Fruit fly (Drosophila melanogaster) whole organism, wandering third instar larva: ENCODE data around the gene tai.

Experiments
- Abd-B ChIP-seq: fragments of >200 bp; optimal IDR thresholded peaks from 2 replicates; lab custom pipeline; 2017; ENCODE audit warnings: missing biosample characterization, missing genetic modification characterization
- CG32264 ChIP-seq: fragments of 200-800 bp; sonication (Bioruptor generic); optimal IDR thresholded peaks from 2 replicates; lab custom pipeline; 2016; ENCODE audit warnings: missing biosample characterization, missing genetic modification characterization
- CG9705 ChIP-seq: fragments of 200-800 bp; sonication (Bioruptor generic); optimal IDR thresholded peaks from 2 replicates; lab custom pipeline; 2018; ENCODE audit warnings: missing biosample characterization, mild to moderate bottlenecking, missing genetic modification characterization
- CrebA ChIP-seq: fragments of 200-800 bp; sonication (Bioruptor generic); optimal IDR thresholded peaks from 2 replicates; lab custom pipeline; 2016; ENCODE audit warnings: missing biosample characterization, mild to moderate bottlenecking, missing genetic modification characterization, borderline replicate concordance
- Dif ChIP-seq: fragments of 200-275, 200-300 bp; sonication (Bioruptor generic); optimal IDR thresholded peaks from 2 replicates; lab custom pipeline; 2018; ENCODE audit warnings: missing biosample characterization, missing genetic modification characterization; ENCODE audit not compliant: partially characterized antibody
- HLH106 ChIP-seq: fragments of 200-800 bp; optimal IDR thresholded peaks from 3 replicates; lab custom pipeline; 2019; ENCODE audit warnings: missing biosample characterization, mild to moderate bottlenecking, missing genetic modification characterization, moderate library complexity
- Hnf4 ChIP-seq: fragments of 200-800 bp; sonication (Bioruptor generic); optimal IDR thresholded peaks from 2 replicates; lab custom pipeline; 2016; ENCODE audit warnings: missing biosample characterization, mild to moderate bottlenecking, missing genetic modification characterization
- Hr78 ChIP-seq: fragments of >200 bp; optimal IDR thresholded peaks from 2 replicates; lab custom pipeline; 2017; ENCODE audit warnings: missing biosample characterization, missing genetic modification characterization
- Jra ChIP-seq: sonication (Bioruptor generic); optimal IDR thresholded peaks from 2 replicates; lab custom pipeline; 2016; ENCODE audit warnings: missing biosample characterization, missing genetic modification characterization
- Mio ChIP-seq: sonication (Bioruptor generic); optimal IDR thresholded peaks from 2 replicates; lab custom pipeline; 2016; ENCODE audit warnings: missing biosample characterization, missing genetic modification characterization
- Myc ChIP-seq: fragments of >200 bp; optimal IDR thresholded peaks from 2 replicates; lab custom pipeline; 2017
- N ChIP-seq: fragments of >200 bp; optimal IDR thresholded peaks from 2 replicates; lab custom pipeline; 2018; ENCODE audit warnings: missing biosample characterization, missing external identifiers, missing genetic modification characterization
- OdsH ChIP-seq: fragments of 200-800 bp; sonication (Bioruptor generic); optimal IDR thresholded peaks from 2 replicates; lab custom pipeline; 2016; ENCODE audit warnings: missing biosample characterization, mild to moderate bottlenecking, missing genetic modification characterization
- Rel ChIP-seq, 2 experiments: fragments of 200-800 bp; sonication (Bioruptor generic) in 1 of 2; optimal IDR thresholded peaks; 2 replicates in 1 of 2; 3 replicates in 1 of 2; lab custom pipeline; 2016 to 2019; ENCODE audit warnings: mild to moderate bottlenecking in 2 of 2, missing biosample characterization in 2 of 2, missing genetic modification characterization in 2 of 2, moderate library complexity in 1 of 2
- Sp1 ChIP-seq: fragments of 200-800 bp; sonication (Bioruptor generic); optimal IDR thresholded peaks from 3 replicates; lab custom pipeline; 2019; ENCODE audit warnings: missing biosample characterization, mild to moderate bottlenecking, missing genetic modification characterization, moderate library complexity
- Vsx2 ChIP-seq: fragments of 200-300, 225-300 bp; sonication (Bioruptor generic); optimal IDR thresholded peaks from 2 replicates; lab custom pipeline; 2018; ENCODE audit warnings: missing biosample characterization, missing genetic modification characterization; ENCODE audit not compliant: partially characterized antibody
- br ChIP-seq: fragments of 200-800 bp; sonication (Bioruptor generic); optimal IDR thresholded peaks from 2 replicates; lab custom pipeline; 2016; ENCODE audit warnings: missing biosample characterization, missing genetic modification characterization
- dl ChIP-seq, 2 experiments: fragments of 175-275, 200-275 bp in 1 of 2; fragments of 200-275 bp in 1 of 2; sonication (Bioruptor generic); optimal IDR thresholded peaks; lab custom pipeline; 2018; ENCODE audit warnings: mild to moderate bottlenecking in 2 of 2, missing biosample characterization in 2 of 2, missing genetic modification characterization in 2 of 2, moderate library complexity in 2 of 2; ENCODE audit not compliant: partially characterized antibody in 2 of 2, insufficient read depth in 1 of 2
- dmrt93B ChIP-seq: fragments of 200-800 bp; sonication (Bioruptor generic); optimal IDR thresholded peaks from 2 replicates; lab custom pipeline; 2018; ENCODE audit warnings: missing biosample characterization, mild to moderate bottlenecking, missing genetic modification characterization
- dsf ChIP-seq: sonication (Bioruptor generic); optimal IDR thresholded peaks from 2 replicates; lab custom pipeline; 2016; ENCODE audit warnings: missing biosample characterization, missing genetic modification characterization, borderline replicate concordance
- ey ChIP-seq: fragments of 200-800 bp; sonication (Bioruptor generic); optimal IDR thresholded peaks from 2 replicates; lab custom pipeline; 2016; ENCODE audit warnings: missing biosample characterization, missing genetic modification characterization
- fru ChIP-seq: fragments of 200-800 bp; sonication (Bioruptor generic); optimal IDR thresholded peaks from 3 replicates; lab custom pipeline; 2016; ENCODE audit warnings: missing biosample characterization, mild to moderate bottlenecking, missing genetic modification characterization
- h ChIP-seq: fragments of 200-800 bp; sonication (Bioruptor generic); optimal IDR thresholded peaks from 3 replicates; lab custom pipeline; 2016; ENCODE audit warnings: missing biosample characterization, mild to moderate bottlenecking, missing genetic modification characterization
- jim ChIP-seq: fragments of 175-275, 200-325 bp; sonication (Bioruptor generic); optimal IDR thresholded peaks from 2 replicates; lab custom pipeline; 2016; ENCODE audit warnings: missing biosample characterization, mild to moderate bottlenecking, missing genetic modification characterization
- lola ChIP-seq: fragments of >200 bp; optimal IDR thresholded peaks from 2 replicates; lab custom pipeline; 2017; ENCODE audit warnings: missing biosample characterization, missing genetic modification characterization
- pan ChIP-seq: fragments of >200 bp; optimal IDR thresholded peaks from 2 replicates; lab custom pipeline; 2017
- rgr ChIP-seq: fragments of 200-800 bp; sonication (Bioruptor generic); optimal IDR thresholded peaks from 3 replicates; lab custom pipeline; 2016; ENCODE audit warnings: missing biosample characterization, mild to moderate bottlenecking, missing genetic modification characterization
- sage ChIP-seq: fragments of 200-800 bp; sonication (Bioruptor generic); optimal IDR thresholded peaks from 2 replicates; lab custom pipeline; 2016; ENCODE audit warnings: missing biosample characterization, mild to moderate bottlenecking, missing genetic modification characterization
- sv ChIP-seq: fragments of 200-800 bp; sonication (Bioruptor generic); optimal IDR thresholded peaks from 3 replicates; lab custom pipeline; 2016; ENCODE audit warnings: missing biosample characterization, missing genetic modification characterization
- tai ChIP-seq: sonication (Bioruptor generic); optimal IDR thresholded peaks from 2 replicates; lab custom pipeline; 2016; ENCODE audit warnings: missing biosample characterization, missing genetic modification characterization
- woc ChIP-seq: sonication (Bioruptor generic); optimal IDR thresholded peaks from 2 replicates; lab custom pipeline; 2016; ENCODE audit warnings: missing biosample characterization, mild to moderate bottlenecking, missing genetic modification characterization

The tai gene

DNA sequence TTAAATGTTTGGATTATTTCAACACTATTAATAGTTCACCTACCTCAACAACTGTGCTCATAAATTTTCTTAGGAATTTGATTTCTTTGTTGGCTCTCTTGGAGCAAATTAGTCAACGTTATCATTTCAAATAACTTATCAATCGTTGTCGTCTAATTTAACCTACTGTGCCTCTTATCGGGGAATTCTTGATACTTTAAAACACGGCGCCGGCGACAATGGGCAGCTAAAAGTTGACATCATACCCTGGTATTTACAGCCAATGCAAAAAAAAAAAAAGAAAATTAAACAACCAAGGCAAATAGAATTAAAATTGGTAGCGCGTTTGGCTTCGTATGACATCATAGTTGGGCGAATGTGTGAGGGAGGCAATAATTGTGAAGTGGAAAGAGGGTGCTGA is 32.4 kb upstream of the tai start:
- TF ChIP-seq fru, result no peak

dm6 chr2L:9134940-9135339 is 31.6 kb upstream of the tai start:
- no peak for TF ChIP-seq CG9705
- no peak for TF ChIP-seq Sp1 (GFP tag; lab: Kevin White, UChicago)
- TF ChIP-seq OdsH (GFP tag; lab: Kevin White, UChicago), result no peak
- no peak for TF ChIP-seq Vsx2 (GFP tag; lab: Kevin White, UChicago)
- no peak for TF ChIP-seq tai (GFP tag; lab: Kevin White, UChicago)
- no peak for TF ChIP-seq Rel (GFP tag; optimal IDR thresholded peaks at IDR 0.05; lab: Kevin White, UChicago)
- no peak for TF ChIP-seq Rel (tag; optimal IDR thresholded peaks at IDR 0.05; lab: Kevin White, UChicago)
- no peak for TF ChIP-seq CrebA (GFP tag; lab: Kevin White, UChicago)
- no peak for TF ChIP-seq N (GFP tag; lab: Kevin White, UChicago)
- no peak for TF ChIP-seq Jra (GFP tag; lab: Kevin White, UChicago)
- TF ChIP-seq pan (lab: Kevin White, UChicago), result no peak
- no peak for TF ChIP-seq CG32264 (GFP tag; lab: Kevin White, UChicago)
- no peak for TF ChIP-seq dmrt93B (GFP tag; lab: Kevin White, UChicago)

DNA sequence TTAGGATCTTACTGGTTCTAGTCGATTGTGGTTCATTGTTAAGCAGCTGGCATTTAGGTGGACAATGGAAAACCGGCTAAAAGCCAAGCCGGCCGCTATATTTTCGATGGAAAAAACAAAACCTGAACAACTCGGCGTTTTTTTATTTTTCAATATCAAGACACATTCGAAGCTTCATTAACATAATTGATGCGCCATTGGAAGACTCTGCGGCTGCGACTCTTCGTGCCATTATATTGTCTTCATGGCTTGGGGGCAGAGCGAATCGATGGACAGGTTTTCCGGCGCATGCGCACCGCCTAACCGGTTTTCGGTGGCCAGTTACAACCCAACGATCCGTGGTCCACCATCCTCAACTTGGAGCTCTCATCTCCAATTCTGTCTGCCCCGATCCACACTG is 29.9 kb upstream of the tai start:
- TF ChIP-seq Vsx2 (GFP tag; lab: Kevin White, UChicago) (peak; percentile 21), br (GFP tag; lab: Kevin White, UChicago) (no peak), dl (GFP tag; optimal IDR thresholded peaks at IDR 0.05; lab: Kevin White, UChicago; ENCODE audit: insufficient read depth in 1 of 2, partially characterized antibody in 2 of 2) (no peak), h (GFP tag; lab: Kevin White, UChicago) (no peak), jim (no peak)

DNA sequence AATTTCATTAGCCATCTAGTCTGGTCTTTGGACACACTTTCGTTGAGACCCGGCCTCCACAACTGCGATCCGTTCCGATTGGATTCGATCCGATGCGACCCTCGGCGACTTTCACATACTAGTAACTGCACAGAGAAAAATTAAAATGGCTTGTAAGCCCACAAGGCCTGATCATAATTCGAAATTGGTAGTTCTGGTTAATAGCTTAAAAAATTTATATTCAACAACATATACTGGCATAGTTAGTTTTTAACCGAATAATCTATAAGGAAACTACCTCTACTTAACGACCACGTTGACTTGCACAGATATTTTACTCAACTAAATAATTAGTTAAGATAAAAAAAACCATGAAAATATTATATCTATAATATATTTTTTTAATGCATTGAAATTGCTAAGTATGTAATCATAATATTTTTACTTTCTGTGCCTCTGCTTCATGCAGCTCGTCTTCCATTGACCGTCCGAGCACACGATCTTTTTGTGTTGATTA is 25.6 kb upstream of the tai start:
- no peak for TF ChIP-seq Rel (GFP tag; optimal IDR thresholded peaks at IDR 0.05; lab: Kevin White, UChicago)
- no peak for TF ChIP-seq Rel (tag; optimal IDR thresholded peaks at IDR 0.05; lab: Kevin White, UChicago)
- no peak for TF ChIP-seq ey
- TF ChIP-seq Hr78 (GFP tag; lab: Kevin White, UChicago), result no peak
- no peak for TF ChIP-seq jim
- no peak for TF ChIP-seq dmrt93B (GFP tag; lab: Kevin White, UChicago)
- no peak for TF ChIP-seq woc (GFP tag; lab: Kevin White, UChicago)
- TF ChIP-seq Dif (GFP tag; lab: Kevin White, UChicago), result no peak
- TF ChIP-seq sage (GFP tag; lab: Kevin White, UChicago), result no peak
- TF ChIP-seq pan (lab: Kevin White, UChicago), result no peak
- no peak for TF ChIP-seq Vsx2 (GFP tag; lab: Kevin White, UChicago)
- TF ChIP-seq dsf (GFP tag; lab: Kevin White, UChicago), result no peak
- no peak for TF ChIP-seq Mio (GFP tag; lab: Kevin White, UChicago)

DNA sequence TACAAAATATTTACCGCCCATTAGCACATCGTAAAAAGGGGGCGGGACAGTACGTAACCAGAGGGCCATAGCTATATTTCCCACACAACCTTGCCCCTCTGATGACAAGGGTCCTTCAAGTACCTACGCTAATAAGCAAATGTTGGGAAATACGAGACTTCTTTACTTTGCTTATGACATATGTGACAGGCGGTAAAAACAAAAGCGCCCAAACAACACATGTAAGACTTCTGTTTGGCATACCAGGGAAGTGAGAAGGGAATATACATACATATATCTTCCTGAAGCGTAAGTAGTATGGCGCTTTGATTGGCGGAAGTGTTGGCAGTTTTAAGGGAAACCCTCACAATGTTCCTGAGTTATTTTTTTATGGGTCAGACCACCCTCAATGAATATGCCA is 20.8 kb upstream of the tai start:
- no peak for TF ChIP-seq pan (lab: Kevin White, UChicago)
- no peak for TF ChIP-seq N (GFP tag; lab: Kevin White, UChicago)
- TF ChIP-seq lola (GFP tag; lab: Kevin White, UChicago), result no peak
- no peak for TF ChIP-seq Rel (GFP tag; optimal IDR thresholded peaks at IDR 0.05; lab: Kevin White, UChicago)
- TF ChIP-seq Rel (tag; optimal IDR thresholded peaks at IDR 0.05; lab: Kevin White, UChicago), result no peak
- TF ChIP-seq br (GFP tag; lab: Kevin White, UChicago), result no peak
- no peak for TF ChIP-seq CG32264 (GFP tag; lab: Kevin White, UChicago)
- no peak for TF ChIP-seq ey
- no peak for TF ChIP-seq woc (GFP tag; lab: Kevin White, UChicago)
- TF ChIP-seq fru, result no peak
- no peak for TF ChIP-seq Abd-B
- no peak for TF ChIP-seq Dif (GFP tag; lab: Kevin White, UChicago)

DNA sequence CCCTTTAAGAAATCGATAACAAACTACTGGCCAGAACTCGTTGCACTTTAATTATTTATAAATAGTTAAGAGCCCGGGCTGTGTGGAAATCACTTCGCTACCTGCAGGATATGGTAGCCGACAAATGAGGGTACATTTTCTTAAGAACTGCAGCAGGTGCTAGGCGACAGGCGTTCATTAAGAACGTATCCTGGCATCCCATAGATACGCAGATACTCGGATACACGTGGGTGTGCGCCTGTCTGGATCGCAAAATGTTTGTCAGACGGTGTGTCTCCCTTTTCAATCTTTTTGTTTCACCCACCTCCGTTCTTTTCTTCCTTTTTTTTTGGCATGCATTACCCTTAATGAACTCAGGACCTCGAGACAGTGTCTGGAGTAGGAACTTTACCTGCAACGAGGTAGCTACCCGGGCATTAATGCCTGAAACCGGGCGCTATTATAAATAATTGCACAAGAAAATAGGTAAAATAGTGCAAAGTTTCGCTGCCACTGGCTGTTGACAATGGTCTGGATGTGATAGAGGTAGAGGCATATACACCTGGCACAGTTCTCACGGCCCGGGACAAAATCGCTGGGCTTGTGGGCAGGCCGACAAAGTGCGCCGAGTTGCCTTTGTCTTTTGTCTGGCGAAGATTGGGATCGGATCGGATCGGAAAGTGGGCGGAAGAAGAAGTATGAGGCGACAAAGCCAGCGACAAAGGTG is 20.2 kb upstream of the tai start:
- no peak for TF ChIP-seq Hnf4 (GFP tag; lab: Kevin White, UChicago)
- no peak for TF ChIP-seq OdsH (GFP tag; lab: Kevin White, UChicago)
- no peak for TF ChIP-seq rgr (GFP tag; lab: Kevin White, UChicago)
- TF ChIP-seq HLH106, result no peak
- no peak for TF ChIP-seq Myc (lab: Kevin White, UChicago)
- no peak for TF ChIP-seq pan (lab: Kevin White, UChicago)
- TF ChIP-seq br (GFP tag; lab: Kevin White, UChicago), result no peak
- TF ChIP-seq sv (GFP tag; lab: Kevin White, UChicago), result no peak
- no peak for TF ChIP-seq N (GFP tag; lab: Kevin White, UChicago)
- TF ChIP-seq dl (GFP tag; optimal IDR thresholded peaks at IDR 0.05; lab: Kevin White, UChicago; ENCODE audit: insufficient read depth in 1 of 2, partially characterized antibody in 2 of 2), result no peak
- TF ChIP-seq, all 38 proteins: peak for 0
